Fruit fly (Drosophila melanogaster) whole organism: ENCODE results near the gene CG13305.

Experiments used
- CG8478 ChIP-seq: fragments of >200 bp; optimal IDR thresholded peaks from 2 replicates; lab custom pipeline; 2018; ENCODE audit warnings: inconsistent platforms
- pan ChIP-seq: fragments of >200 bp; optimal IDR thresholded peaks from 2 replicates; lab custom pipeline; 2017

DNA sequence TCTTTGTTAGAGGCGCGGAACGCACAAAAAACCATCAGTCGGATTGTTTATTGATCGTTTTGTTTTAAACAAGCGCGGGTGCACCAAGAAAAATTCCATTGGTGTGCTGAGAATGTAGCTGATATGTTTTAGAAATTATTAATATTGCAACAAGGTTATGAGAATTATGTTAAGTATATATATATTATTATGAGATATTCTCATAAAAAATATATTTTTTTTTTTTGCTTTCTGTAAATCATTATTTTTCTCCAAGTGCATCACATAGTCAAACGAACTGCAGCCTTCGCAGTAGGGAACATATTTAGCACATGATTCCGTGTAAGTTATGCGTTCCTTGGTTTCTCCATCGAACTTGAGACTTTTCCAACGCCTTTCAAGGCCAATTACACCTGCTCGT is 17.7 kb downstream of the CG13305 start:
- no peak for TF ChIP-seq CG8478
- no peak for TF ChIP-seq pan
